Worm (Caenorhabditis elegans): ENCODE results near the gene clc-22.

clc-22 gene

ce11 chrII:4032293-4032692 lies 36.4 kb upstream of the clc-22 start, which contains the start of gene K07D4.4:
Gene K07D4.4, minus strand, starts transcription at chrII:4032393.
- TF ChIP-seq B0019.2 (GFP tag; conservative IDR thresholded peaks at IDR 0.05): no peak
- TF ChIP-seq mxl-1 (tag; optimal IDR thresholded peaks at IDR 0.05): no peak
- TF ChIP-seq ccch-3 (GFP tag; optimal IDR thresholded peaks at IDR 0.05): no peak
- no peak for TF ChIP-seq hsf-1 (GFP tag; IDR thresholded peaks at IDR 0.05)
- no peak for TF ChIP-seq lsl-1 (GFP tag; optimal IDR thresholded peaks at IDR 0.05)
- TF ChIP-seq C06A6.2 (GFP tag; conservative IDR thresholded peaks at IDR 0.05): no peak
- TF ChIP-seq him-1 (tag; optimal IDR thresholded peaks at IDR 0.05): no peak
- TF ChIP-seq Y79H2A.3 (GFP tag; conservative IDR thresholded peaks at IDR 0.05): no peak
- no peak for TF ChIP-seq aptf-2 (GFP tag; conservative IDR thresholded peaks at IDR 0.05)
- TF ChIP-seq attf-3 (GFP tag; conservative IDR thresholded peaks at IDR 0.05): no peak
- no peak for TF ChIP-seq mes-4 (tag; optimal IDR thresholded peaks at IDR 0.05)
- TF ChIP-seq gei-17 (GFP tag; optimal IDR thresholded peaks at IDR 0.05): no peak
- TF ChIP-seq lag-1 (GFP tag; IDR thresholded peaks at IDR 0.05): no peak
- no peak for TF ChIP-seq ztf-28 (GFP tag; IDR thresholded peaks at IDR 0.05)

DNA sequence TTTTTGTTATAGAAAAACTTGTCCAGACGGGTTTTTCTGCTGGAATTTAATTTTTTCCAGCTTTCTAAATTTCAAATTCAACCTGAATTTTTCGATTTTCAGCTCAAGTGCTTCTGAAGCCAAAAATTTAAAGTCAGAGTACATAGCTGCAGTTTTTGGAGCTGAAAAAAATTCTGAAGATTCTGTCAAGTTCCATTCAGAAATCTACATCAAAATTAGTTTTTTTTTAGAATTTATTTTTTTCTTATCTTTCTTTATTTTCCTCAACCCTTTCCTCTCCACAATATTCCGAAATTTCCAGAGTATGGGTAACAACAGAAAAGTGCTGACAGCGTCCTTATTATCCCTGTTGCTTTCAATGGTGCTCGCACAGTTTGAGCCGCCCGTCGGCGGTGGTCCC lies 32.4 kb upstream of the clc-22 start, which contains the start of gene K07D4.9:
TSS of gene K07D4.9 (plus strand) at position 301 of the 400 bp plus-strand sequence.
- TF ChIP-seq snpc-3.4 (tag; optimal IDR thresholded peaks at IDR 0.05) (no peak), nfyb-1 (GFP tag; IDR thresholded peaks at IDR 0.05) (no peak), repo-1 (tag; optimal IDR thresholded peaks at IDR 0.05) (no peak), Y95B8A.8 (GFP tag; IDR thresholded peaks at IDR 0.05) (no peak), hsf-1 (GFP tag; IDR thresholded peaks at IDR 0.05) (no peak), ama-1 (optimal IDR thresholded peaks at IDR 0.05) (no peak), ama-1 (GFP tag; optimal IDR thresholded peaks at IDR 0.05) (no peak), ztf-22 (GFP tag; optimal IDR thresholded peaks at IDR 0.05) (no peak), B0035.1 (tag; optimal IDR thresholded peaks at IDR 0.05) (no peak), ztf-6 (GFP tag; IDR thresholded peaks at IDR 0.05) (no peak), mxl-1 (tag; optimal IDR thresholded peaks at IDR 0.05) (no peak), mel-28 (tag; optimal IDR thresholded peaks at IDR 0.05; ENCODE audit: borderline replicate concordance) (no peak), F23B12.7 (tag; optimal IDR thresholded peaks at IDR 0.05; ENCODE audit: insufficient read depth) (no peak), akir-1 (GFP tag; optimal IDR thresholded peaks at IDR 0.05) (no peak)

- TF ChIP-seq egl-44 (GFP tag; IDR thresholded peaks at IDR 0.05): no peak
- TF ChIP-seq hmg-1.2 (GFP tag; IDR thresholded peaks at IDR 0.05): no peak
- no peak for TF ChIP-seq lin-54 (GFP tag; optimal IDR thresholded peaks at IDR 0.05)
- no peak for TF ChIP-seq zim-3 (tag; optimal IDR thresholded peaks at IDR 0.05)
- no peak for TF ChIP-seq mel-28 (tag; optimal IDR thresholded peaks at IDR 0.05; ENCODE audit: borderline replicate concordance)
- no peak for TF ChIP-seq ztf-18 (tag; optimal IDR thresholded peaks at IDR 0.05)
Observed at ce11 chrII:4025462-4025861, 29.6 kb upstream of the clc-22 start, which contains the start of gene K07D4.5. Gene K07D4.5, minus strand, starts transcription at chrII:4025562.

DNA sequence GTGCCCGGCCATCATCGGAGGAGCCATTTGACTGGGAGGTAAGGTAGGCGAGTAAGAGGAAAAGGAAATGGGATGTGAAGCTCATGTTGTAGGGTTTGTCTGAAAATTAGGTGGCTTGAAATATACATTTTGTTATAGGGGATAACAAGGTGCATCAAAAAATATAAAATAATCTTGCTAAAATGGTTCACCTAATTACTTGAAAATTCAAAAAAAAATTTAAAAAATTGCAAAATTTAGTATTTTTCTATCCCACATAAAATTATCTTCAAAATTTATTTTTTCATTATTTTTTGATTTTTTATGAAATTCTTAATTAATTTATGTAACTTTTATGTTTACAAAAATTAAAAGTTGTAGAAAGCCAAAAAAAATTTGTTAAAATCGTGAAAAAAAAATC lies 22.7 kb upstream of the clc-22 start, which contains the start of gene K07D4.6:
TSS of gene K07D4.6 (minus strand) at position 101 of the 400 bp plus-strand sequence.
- TF ChIP-seq lag-1 (GFP tag; IDR thresholded peaks at IDR 0.05): no peak
- TF ChIP-seq nhr-27 (tag; optimal IDR thresholded peaks at IDR 0.05): no peak
- no peak for TF ChIP-seq rpc-1 (optimal IDR thresholded peaks at IDR 0.05)
- no peak for TF ChIP-seq rpc-1 (tag; optimal IDR thresholded peaks at IDR 0.05)
- no peak for TF ChIP-seq attf-3 (GFP tag; conservative IDR thresholded peaks at IDR 0.05)
- no peak for TF ChIP-seq zim-3 (tag; optimal IDR thresholded peaks at IDR 0.05)
- TF ChIP-seq tlf-1 (GFP tag; optimal IDR thresholded peaks at IDR 0.05): no peak
- TF ChIP-seq let-607 (tag; optimal IDR thresholded peaks at IDR 0.05): no peak
- no peak for TF ChIP-seq C06A6.2 (GFP tag; conservative IDR thresholded peaks at IDR 0.05)
- TF ChIP-seq repo-1 (tag; optimal IDR thresholded peaks at IDR 0.05): no peak
- no peak for TF ChIP-seq Y79H2A.3 (GFP tag; conservative IDR thresholded peaks at IDR 0.05)
- TF ChIP-seq F10E7.11 (tag; optimal IDR thresholded peaks at IDR 0.05): no peak
- TF ChIP-seq dox-1 (GFP tag; IDR thresholded peaks at IDR 0.05): no peak

Measured in whole organism, young adult.